Worm (Caenorhabditis elegans) whole organism, young adult: ENCODE measurements around the gene try-14.

Experiments
- B0019.2 ChIP-seq: fragments of 200-800 bp; sonication (Bioruptor generic); conservative IDR thresholded peaks from 2 replicates; pipeline ENCODE4 v1.3.6; 2022; ENCODE audit warnings: missing genetic modification reagents, missing genetic modification characterization, missing compliant biosample characterization
- F10E7.11 ChIP-seq: sonication (generic microtip); optimal IDR thresholded peaks from 2 replicates; lab custom pipeline; 2017; ENCODE audit warnings: mild to moderate bottlenecking, missing genetic modification characterization, moderate library complexity, missing compliant biosample characterization
- F55B11.4 ChIP-seq: sonication (generic microtip); optimal IDR thresholded peaks from 2 replicates; lab custom pipeline; 2016; ENCODE audit warnings: missing compliant biosample characterization, missing genetic modification characterization, borderline replicate concordance; ENCODE audit not compliant: insufficient read depth
- T07F8.4 ChIP-seq: sonication (generic microtip); optimal IDR thresholded peaks from 2 replicates; lab custom pipeline; 2016; ENCODE audit warnings: mild to moderate bottlenecking, missing genetic modification characterization, moderate library complexity, missing compliant biosample characterization
- Y56A3A.18 ChIP-seq: fragments of 200-800 bp; sonication (Bioruptor generic); IDR thresholded peaks from 2 replicates; pipeline ENCODE4 v1.3.6; 2022; ENCODE audit warnings: missing genetic modification reagents, missing genetic modification characterization, missing compliant biosample characterization
- athp-1 ChIP-seq: sonication (generic microtip); optimal IDR thresholded peaks from 2 replicates; lab custom pipeline; 2017; ENCODE audit warnings: mild to moderate bottlenecking, missing genetic modification characterization, missing compliant biosample characterization
- dpl-1 ChIP-seq: fragments of 150-350 bp; optimal IDR thresholded peaks from 2 replicates; lab custom pipeline; 2014; ENCODE audit warnings: missing biosample characterization, missing genetic modification reagents, missing genetic modification characterization
- let-607 ChIP-seq, 2 experiments: fragments of 200-800 bp in 1 of 2; sonication (Bioruptor generic) in 1 of 2; sonication (generic microtip) in 1 of 2; optimal IDR thresholded peaks; 2 replicates each; lab custom pipeline; 2016 to 2018; ENCODE audit warnings: mild to moderate bottlenecking in 2 of 2, missing compliant biosample characterization in 2 of 2, missing genetic modification characterization in 2 of 2, moderate library complexity in 2 of 2, missing genotype in 1 of 2
- sea-2 ChIP-seq: fragments of 200-800 bp; sonication (Bioruptor generic); IDR thresholded peaks from 2 replicates; pipeline ENCODE4 v1.3.6; 2022; ENCODE audit warnings: missing genetic modification characterization, missing compliant biosample characterization
- snpc-4 ChIP-seq, 5 experiments: fragments of 150-350 bp in 1 of 5; sonication (generic microtip) in 4 of 5; optimal IDR thresholded peaks; 2 replicates each; lab custom pipeline; 2014 to 2018; ENCODE audit warnings: missing genetic modification characterization in 5 of 5, missing biosample characterization in 3 of 5, antibody characterized with exemption in 2 of 5, mild to moderate bottlenecking in 2 of 5, missing compliant biosample characterization in 2 of 5, missing genotype in 2 of 5, moderate library complexity in 2 of 5, missing genetic modification reagents in 1 of 5

- TF ChIP-seq Y56A3A.18 (no peak), dpl-1 (GFP tag; lab: Kevin White, UChicago) (no peak), let-607 (tag; optimal IDR thresholded peaks at IDR 0.05; lab: Kevin White, UChicago) (no peak), F10E7.11 (no peak), snpc-4 (GFP tag; optimal IDR thresholded peaks at IDR 0.05; lab: Kevin White, UChicago) (no peak), snpc-4 (tag; optimal IDR thresholded peaks at IDR 0.05; lab: Kevin White, UChicago) (no peak), B0019.2 (GFP tag; lab: Robert Waterston, UW) (no peak), sea-2 (GFP tag; lab: Robert Waterston, UW) (no peak), T07F8.4 (peak; percentile 47), athp-1 (tag; lab: Kevin White, UChicago) (no peak), F55B11.4 (no peak)
Observed at ce11 chrX:7507141-7507540, 11.8 kb upstream of the try-14 start.
